Worm (Caenorhabditis elegans) whole organism, L4 larva: Measurements from ENCODE around the gene bgnt-1.5.

Source experiments
- aly-2 ChIP-seq: sonication (generic microtip); optimal IDR thresholded peaks from 2 replicates; lab custom pipeline; 2018; ENCODE audit warnings: missing biosample characterization, missing genetic modification characterization
- ama-1 ChIP-seq: fragments of 150-350 bp; optimal IDR thresholded peaks from 2 replicates; lab custom pipeline; 2014; ENCODE audit warnings: inconsistent platforms, mixed read lengths
- fos-1 ChIP-seq: fragments of 150-350 bp; optimal IDR thresholded peaks from 2 replicates; lab custom pipeline; 2014; ENCODE audit warnings: missing biosample characterization, missing genetic modification characterization
- hlh-11 ChIP-seq: fragments of 200-800 bp; sonication (Bioruptor generic); optimal IDR thresholded peaks from 2 replicates; lab custom pipeline; 2018; ENCODE audit warnings: mild to moderate bottlenecking, missing genetic modification characterization, missing compliant biosample characterization
- lin-13 ChIP-seq: fragments of 150-350 bp; optimal IDR thresholded peaks from 2 replicates; lab custom pipeline; 2014; ENCODE audit warnings: missing biosample characterization, missing genetic modification reagents, missing genetic modification characterization
- lin-39 ChIP-seq: fragments of 150-350 bp; optimal IDR thresholded peaks from 2 replicates; lab custom pipeline; 2014; ENCODE audit warnings: missing biosample characterization, missing genetic modification reagents, missing genetic modification characterization
- madf-9 ChIP-seq: fragments of 200-800 bp; sonication (Bioruptor generic); conservative IDR thresholded peaks from 2 replicates; pipeline ENCODE4 v1.3.6; 2022; ENCODE audit warnings: missing genetic modification reagents, missing genetic modification characterization, missing compliant biosample characterization

ce11 chrX:13249102-13249501 lies 16.9 kb upstream of the bgnt-1.5 start:
- TF ChIP-seq madf-9 (GFP tag; lab: Robert Waterston, UW) (no peak), lin-39 (tag; lab: Kevin White, UChicago) (no peak), ama-1 (lab: Kevin White, UChicago) (no peak), lin-13 (GFP tag; lab: Kevin White, UChicago) (no peak), hlh-11 (tag; lab: Kevin White, UChicago) (no peak), fos-1 (no peak), aly-2 (no peak)
